Worm (Caenorhabditis elegans) whole organism, L4/young adult: ENCODE data around the gene B0546.4.

Source experiments
- W03F9.2 ChIP-seq: fragments of 150-350 bp; optimal IDR thresholded peaks from 2 replicates; lab custom pipeline; 2014; ENCODE audit warnings: missing biosample characterization, missing genetic modification characterization
- dao-5 ChIP-seq: sonication (generic microtip); optimal IDR thresholded peaks from 2 replicates; lab custom pipeline; 2016; ENCODE audit warnings: missing genotype, missing genetic modification characterization, moderate library complexity, missing compliant biosample characterization
- him-1 ChIP-seq: sonication (generic microtip); optimal IDR thresholded peaks from 2 replicates; lab custom pipeline; 2016; ENCODE audit warnings: missing genotype, missing genetic modification reagents, missing genetic modification characterization, missing compliant biosample characterization

Gene B0546.4

DNA sequence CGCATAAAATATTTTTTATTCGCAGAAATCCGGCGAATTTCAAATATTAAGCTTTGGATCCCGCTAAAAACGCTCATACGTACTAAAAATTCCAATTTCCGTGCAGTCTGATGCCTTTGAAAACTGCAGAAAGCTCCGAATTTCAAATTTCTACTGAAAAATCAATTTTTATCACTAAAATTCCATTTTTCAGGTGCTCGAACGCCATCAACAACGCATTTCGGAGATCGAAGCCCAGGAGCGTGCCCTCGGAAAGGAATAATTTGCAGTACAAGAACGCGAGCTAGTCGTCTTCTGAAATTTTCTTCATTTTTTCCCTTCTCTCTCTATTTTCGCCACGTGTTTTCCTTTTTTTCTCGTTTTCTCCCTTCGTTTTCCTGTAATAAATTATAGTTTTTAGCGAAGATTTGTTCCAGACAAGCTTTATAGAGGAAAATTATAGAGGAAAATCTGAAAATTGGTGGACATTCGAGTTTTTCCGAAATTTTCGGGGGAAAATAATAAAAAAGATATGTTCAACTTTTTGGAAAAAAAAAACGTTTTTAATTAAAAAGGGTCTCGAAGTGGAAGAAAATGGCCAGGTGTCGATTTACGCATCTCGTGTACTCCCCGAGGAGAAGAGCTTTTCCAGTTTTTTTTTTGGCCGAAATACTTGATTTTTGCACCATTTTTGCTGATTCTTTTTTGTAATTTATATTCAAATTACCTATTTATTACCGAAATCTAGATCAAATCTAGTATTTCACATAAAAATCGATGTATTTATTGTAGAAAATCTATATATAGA, 2.8 kb upstream of the B0546.4 start:
- TF ChIP-seq him-1 (tag; lab: Kevin White, UChicago) (no peak), dao-5 (tag; lab: Kevin White, UChicago) (no peak), W03F9.2 (no peak)

DNA sequence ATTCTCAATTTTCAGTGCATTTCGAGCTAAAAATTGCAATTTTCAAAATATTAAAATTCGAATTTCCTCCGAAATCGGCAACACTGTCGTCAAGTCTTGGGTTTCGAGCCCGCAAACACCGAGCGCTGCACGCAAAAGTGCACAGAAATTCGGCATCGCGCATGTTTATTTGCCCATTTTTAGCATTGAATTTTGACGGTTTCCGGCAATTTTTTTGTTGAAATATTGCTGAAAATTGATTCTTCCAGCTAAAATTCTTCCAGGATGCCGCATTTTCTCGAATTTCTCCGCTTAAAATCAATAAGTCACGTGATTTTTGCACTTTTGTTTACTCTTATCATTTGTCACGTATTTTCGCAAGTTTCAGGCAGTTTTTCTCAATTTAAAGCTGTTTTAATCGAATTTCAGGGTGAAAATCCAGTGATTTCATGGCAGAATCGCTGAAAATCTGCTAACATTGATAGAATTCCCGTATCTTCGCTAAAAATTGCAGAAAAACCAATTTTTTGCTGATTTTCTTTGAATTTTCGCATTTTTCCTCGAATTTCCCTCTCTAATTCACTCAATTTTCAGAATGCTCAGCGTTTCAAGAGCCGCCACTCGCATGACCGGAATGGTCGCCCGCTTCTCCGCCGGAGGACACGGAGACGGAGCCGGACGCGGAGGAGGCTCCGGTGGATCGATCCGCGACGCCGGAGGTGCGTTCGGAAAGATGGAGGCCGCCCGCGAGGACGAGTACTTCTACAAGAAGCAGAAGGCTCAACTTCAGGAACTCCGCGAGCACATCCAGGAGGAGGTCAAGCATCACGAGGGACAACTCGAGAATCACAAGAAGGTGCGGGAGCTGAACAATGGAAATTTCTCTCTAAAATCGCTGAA, 1.6 kb upstream of the B0546.4 start, which contains the start of gene mai-2:
TSS of gene mai-2 (plus strand) at position 574 of the 879 bp plus-strand sequence.
- TF ChIP-seq dao-5 (tag; lab: Kevin White, UChicago) (no peak), W03F9.2 (no peak), him-1 (tag; lab: Kevin White, UChicago) (no peak)

DNA sequence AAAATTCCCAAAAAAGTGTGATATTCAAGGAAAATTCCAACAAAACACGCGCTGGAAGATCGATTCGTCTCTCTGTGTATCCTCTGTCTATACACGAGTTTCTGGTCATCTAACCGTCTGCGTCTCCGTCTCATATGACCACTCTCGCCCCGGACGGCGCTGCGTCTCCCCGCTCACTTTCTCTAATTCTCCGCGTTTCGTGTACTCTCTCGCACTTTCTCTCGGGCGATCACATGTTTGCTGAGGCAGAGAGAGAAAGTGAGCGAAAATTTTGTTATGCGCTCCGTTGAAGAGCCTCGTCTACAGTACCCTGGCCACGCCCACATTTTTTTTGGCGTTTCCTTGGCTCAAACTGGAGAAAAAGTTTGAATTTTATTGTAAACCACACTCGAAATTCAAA, 646 bp upstream of the B0546.4 start:
- TF ChIP-seq W03F9.2, result peak; percentile 34
- TF ChIP-seq him-1 (tag; lab: Kevin White, UChicago), result peak; percentile 28
- TF ChIP-seq dao-5 (tag; lab: Kevin White, UChicago), result no peak

DNA sequence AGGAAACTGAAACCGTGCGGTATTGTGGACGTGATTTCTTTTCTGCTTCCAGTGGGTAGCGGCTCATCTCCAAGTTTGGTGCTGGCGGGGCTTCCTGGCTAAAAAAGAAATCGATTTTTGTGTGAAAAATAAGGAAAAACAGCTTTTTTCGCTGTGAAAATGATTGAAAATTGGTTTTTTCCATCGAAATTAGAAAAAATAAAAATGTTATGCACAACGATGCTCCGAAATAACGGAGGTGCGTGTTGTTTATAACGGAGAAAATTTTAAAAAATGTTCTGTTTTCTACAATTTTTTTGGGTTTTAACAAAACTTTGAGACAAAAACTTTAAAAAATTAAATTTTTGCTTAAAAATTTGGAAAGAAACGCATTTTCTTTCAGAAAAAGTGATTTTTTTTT, 744 bp downstream of the B0546.4 start:
- TF ChIP-seq dao-5 (tag; lab: Kevin White, UChicago) (no peak), W03F9.2 (no peak), him-1 (tag; lab: Kevin White, UChicago) (no peak)

DNA sequence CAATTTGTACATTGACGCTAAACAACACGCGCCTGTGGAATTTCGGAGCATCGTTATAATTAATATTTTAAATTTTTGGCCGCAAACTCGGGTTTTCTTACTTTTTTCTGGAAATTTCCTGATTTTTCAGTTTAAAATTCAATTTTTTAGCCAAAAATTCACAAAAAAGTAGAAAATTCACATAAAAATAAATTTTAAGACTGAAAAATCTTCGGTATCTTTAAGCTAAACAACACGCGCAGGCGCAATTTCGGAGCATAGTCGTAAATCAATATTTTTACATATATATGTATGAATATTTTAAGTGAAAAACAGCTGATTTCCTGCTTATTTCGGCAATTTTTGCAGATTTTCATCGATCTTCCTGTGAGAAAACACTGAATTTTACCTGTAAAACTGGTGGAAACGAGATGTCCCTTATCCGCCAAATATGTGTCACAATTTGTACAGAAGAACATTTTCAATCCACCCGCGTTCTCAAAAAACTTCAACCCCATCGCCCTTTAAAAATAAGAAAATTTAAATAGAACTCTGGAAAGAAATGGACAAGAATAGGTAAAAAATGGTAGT, 1.5 kb downstream of the B0546.4 start, which contains the start of gene B0546.3:
TSS of gene B0546.3 (minus strand) at position 504 of the 570 bp plus-strand sequence.
- TF ChIP-seq him-1 (tag; lab: Kevin White, UChicago), result no peak

DNA sequence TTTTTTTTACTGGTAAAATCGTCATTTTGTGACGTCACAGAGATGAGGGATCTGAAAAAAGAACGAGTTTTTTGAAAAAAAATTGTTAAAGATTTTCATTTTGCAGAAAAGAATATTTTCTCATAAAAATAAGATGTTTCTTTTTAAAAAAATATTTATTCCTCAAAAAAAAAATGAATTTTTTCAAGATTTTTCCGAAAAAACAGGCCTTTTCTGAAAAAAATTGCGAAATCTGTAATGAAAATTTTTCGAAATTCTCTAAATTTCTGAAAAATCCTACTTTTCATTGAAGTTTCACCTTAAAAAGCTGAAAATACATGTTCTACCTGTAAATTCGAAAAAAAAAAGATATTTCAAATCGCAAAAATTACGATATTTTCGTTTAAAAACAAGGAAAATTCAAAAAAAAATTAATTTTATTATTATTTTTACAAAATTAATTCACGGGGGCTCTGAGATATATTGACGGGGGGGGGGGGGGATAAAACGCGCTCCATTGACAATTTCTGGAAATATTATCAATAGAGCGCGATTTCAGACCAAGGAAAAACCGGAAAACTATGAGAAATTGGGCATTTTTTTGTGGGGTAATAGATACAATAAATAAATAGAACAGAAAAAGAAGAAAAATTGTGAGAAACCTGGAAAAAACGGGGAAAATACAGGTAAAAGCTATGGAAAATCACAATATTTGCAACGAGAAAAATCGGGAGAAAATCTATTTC, 5.7 kb downstream of the B0546.4 start, which contains the start of gene otub-4:
TSS of gene otub-4 (minus strand) at position 51 of the 725 bp plus-strand sequence.
- no peak for TF ChIP-seq W03F9.2
- TF ChIP-seq him-1 (tag; lab: Kevin White, UChicago), result no peak
- TF ChIP-seq dao-5 (tag; lab: Kevin White, UChicago), result no peak

DNA sequence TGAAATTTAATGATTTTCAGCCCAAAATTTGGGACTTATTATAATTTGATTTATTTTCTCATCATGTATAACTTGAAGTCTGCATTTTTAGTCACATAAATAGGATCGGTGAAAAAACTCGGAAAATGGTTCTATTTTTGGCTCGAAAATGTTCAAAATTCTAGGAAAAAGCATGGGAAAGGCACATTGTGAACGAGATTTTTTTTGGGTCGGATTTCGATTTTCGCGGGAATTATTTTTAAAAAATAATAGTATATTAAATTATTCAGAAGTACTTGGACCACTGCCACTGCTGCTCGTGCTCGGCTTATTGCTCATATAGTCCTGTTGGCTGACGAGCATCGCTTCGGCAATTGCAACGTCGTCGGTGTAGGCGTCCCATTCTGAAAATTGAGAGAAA, 10.6 kb downstream of the B0546.4 start:
- TF ChIP-seq him-1 (tag; lab: Kevin White, UChicago) (no peak), W03F9.2 (no peak), dao-5 (tag; lab: Kevin White, UChicago) (no peak)

DNA sequence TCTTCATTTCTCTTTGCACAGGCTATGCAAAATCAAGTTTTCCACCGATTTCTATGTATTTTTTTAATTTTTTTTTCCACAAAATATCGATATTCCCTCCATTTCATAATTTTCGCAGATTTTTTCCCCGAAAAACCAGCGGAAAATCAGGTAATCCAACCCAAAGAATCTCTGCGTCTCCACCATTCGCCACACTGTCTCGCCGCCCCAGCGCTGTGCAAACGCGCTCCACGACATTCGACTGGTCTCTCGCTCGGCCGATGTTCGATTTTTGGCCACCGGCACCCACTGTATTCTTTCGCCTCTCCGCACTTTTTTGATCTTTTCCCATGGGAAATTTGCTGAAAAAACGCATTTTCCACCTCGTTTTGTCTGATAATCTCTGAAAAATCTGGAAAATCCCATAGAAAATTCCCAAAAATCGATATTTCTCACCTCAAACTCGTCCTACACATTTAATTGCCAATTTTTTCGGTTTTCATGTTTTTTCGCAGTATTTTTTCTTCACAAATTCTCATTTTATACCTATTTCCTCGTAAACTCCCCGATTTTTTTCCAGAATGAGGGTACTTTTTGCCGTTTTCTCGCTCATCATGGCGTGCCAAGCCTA, 15.2 kb downstream of the B0546.4 start, which contains the start of gene vha-19:
TSS of gene vha-19 (plus strand) at position 560 of the 610 bp plus-strand sequence.
- TF ChIP-seq W03F9.2, result no peak
- TF ChIP-seq dao-5 (tag; lab: Kevin White, UChicago), result no peak
- no peak for TF ChIP-seq him-1 (tag; lab: Kevin White, UChicago)

DNA sequence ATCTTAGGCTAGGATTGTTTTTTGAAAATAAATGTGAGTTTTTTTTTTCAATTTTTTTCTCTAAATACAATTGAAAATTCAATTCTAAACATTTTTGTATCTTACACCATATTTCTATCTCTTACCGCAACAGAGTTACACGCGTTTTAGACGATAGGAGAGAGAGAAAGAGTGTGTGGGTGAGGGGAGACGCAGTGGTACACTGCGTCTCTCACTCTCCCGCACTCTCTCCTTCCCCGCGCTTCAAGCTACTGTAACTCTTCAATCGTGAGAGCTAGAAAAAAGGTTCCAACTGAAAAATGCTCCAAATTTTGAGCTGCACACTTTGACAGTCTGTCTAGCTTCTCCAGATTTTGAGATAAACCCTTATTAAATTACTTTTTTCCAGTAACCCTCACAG, 20.2 kb downstream of the B0546.4 start:
- TF ChIP-seq W03F9.2 (no peak), dao-5 (tag; lab: Kevin White, UChicago) (no peak), him-1 (tag; lab: Kevin White, UChicago) (no peak)

DNA sequence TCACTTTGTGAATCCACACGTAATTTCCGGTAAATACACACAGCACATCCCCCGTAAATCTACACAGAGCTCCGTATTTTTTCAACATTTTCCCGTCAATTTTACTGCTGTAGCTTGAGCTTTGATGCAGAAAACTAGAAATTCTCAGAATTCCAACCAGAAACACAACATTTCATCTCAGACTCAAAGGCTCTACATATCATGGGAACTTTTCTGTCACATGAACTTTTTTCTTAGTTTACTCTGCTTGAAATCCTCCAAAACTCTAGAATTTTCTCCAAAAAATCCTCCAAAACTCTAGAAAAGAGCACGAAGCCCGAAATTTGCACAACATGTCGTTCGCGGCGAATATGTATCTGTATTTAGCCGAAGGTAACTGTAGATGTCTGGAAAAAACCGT, 20.7 kb downstream of the B0546.4 start, which contains the start of gene Y55H10A.2:
TSS of gene Y55H10A.2 (plus strand) at position 301 of the 400 bp plus-strand sequence.
- TF ChIP-seq dao-5 (tag; lab: Kevin White, UChicago) (no peak), him-1 (tag; lab: Kevin White, UChicago) (no peak), W03F9.2 (no peak)

DNA sequence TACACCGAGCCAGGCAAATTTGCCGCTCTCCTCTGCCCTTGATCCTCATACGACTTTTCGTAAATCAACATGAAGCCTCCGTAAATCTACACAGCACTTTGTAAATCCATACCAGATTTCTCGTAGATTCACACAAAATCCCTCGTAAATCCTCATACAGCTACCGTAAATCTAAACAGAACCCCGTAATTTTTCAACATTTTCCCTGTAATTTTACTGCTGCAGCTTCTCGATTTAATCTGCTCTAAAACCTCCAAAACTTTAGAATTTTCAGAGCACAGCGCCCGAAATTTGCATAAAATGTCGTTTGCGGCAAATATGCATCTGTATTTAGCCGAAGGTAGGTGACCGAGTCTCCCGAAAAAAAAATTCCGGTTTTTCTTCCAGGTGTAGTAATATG, 29.2 kb downstream of the B0546.4 start, which contains the start of gene F42A6.1:
TSS of gene F42A6.1 (plus strand) at position 301 of the 400 bp plus-strand sequence.
- TF ChIP-seq W03F9.2 (no peak), dao-5 (tag; lab: Kevin White, UChicago) (no peak), him-1 (tag; lab: Kevin White, UChicago) (no peak)

DNA sequence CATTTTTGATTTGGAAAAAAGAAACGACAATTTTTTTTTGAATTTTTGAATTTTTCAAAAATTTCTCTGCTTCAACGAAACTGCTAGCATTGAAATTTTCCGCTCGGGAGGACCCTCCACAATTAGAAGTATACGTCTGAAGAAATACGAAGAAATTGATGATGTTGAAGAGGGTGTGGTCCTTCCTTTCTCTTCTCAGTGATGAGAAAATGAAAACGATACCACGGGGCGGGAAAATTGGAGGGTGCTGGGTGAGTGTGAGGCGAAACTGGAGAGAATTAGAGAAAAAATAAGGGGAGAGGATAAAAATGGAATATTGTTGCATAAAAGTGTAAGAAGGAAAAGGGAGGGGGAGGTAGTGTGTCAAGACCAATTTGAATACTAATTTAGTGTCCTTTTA, 31.9 kb downstream of the B0546.4 start:
- TF ChIP-seq him-1 (tag; lab: Kevin White, UChicago), result no peak
